Worm (Caenorhabditis elegans): ENCODE measurements around the gene hgap-2.

hgap-2 gene

ce11 chrII:8646437-8646836, 38.3 kb downstream of the hgap-2 start:
- no peak for TF ChIP-seq dox-1 (GFP tag; IDR thresholded peaks at IDR 0.05)
- TF ChIP-seq mel-28 (tag; optimal IDR thresholded peaks at IDR 0.05; ENCODE audit: borderline replicate concordance), result no peak
- TF ChIP-seq ceh-27 (GFP tag; optimal IDR thresholded peaks at IDR 0.05), result no peak
- no peak for TF ChIP-seq hlh-26 (GFP tag; conservative IDR thresholded peaks at IDR 0.05)
- TF ChIP-seq C06A6.2 (GFP tag; conservative IDR thresholded peaks at IDR 0.05), result no peak
- TF ChIP-seq aptf-3 (GFP tag; IDR thresholded peaks at IDR 0.05), result no peak
- no peak for TF ChIP-seq athp-1 (tag; optimal IDR thresholded peaks at IDR 0.05)
- TF ChIP-seq Y53F4B.3 (GFP tag; IDR thresholded peaks at IDR 0.05), result no peak
- TF ChIP-seq repo-1 (tag; optimal IDR thresholded peaks at IDR 0.05), result no peak
- no peak for TF ChIP-seq sdz-38 (tag; optimal IDR thresholded peaks at IDR 0.05)
- no peak for TF ChIP-seq attf-6 (GFP tag; IDR thresholded peaks at IDR 0.05)
- TF ChIP-seq nfya-2 (GFP tag; IDR thresholded peaks at IDR 0.05), result no peak
- no peak for TF ChIP-seq B0336.3 (GFP tag; IDR thresholded peaks at IDR 0.05)

- no peak for TF ChIP-seq atf-7 (tag; optimal IDR thresholded peaks at IDR 0.05)
- no peak for TF ChIP-seq dpl-1 (GFP tag; optimal IDR thresholded peaks at IDR 0.05)
- no peak for TF ChIP-seq ets-4 (GFP tag; optimal IDR thresholded peaks at IDR 0.05)
- TF ChIP-seq ceh-100 (GFP tag; IDR thresholded peaks at IDR 0.05), result no peak
- no peak for TF ChIP-seq athp-1 (tag; optimal IDR thresholded peaks at IDR 0.05)
- TF ChIP-seq F10E7.11 (tag; optimal IDR thresholded peaks at IDR 0.05), result no peak
- TF ChIP-seq F22D6.2 (tag; optimal IDR thresholded peaks at IDR 0.05), result no peak
- no peak for TF ChIP-seq ceh-40 (GFP tag; IDR thresholded peaks at IDR 0.05)
- TF ChIP-seq lin-40 (tag; optimal IDR thresholded peaks at IDR 0.05), result no peak
- TF ChIP-seq madf-6 (GFP tag; IDR thresholded peaks at IDR 0.05), result no peak
- TF ChIP-seq akir-1 (GFP tag; optimal IDR thresholded peaks at IDR 0.05), result no peak
- no peak for TF ChIP-seq snpc-4 (GFP tag; optimal IDR thresholded peaks at IDR 0.05)
- TF ChIP-seq snpc-4 (tag; optimal IDR thresholded peaks at IDR 0.05), result no peak
- no peak for TF ChIP-seq him-1 (tag; optimal IDR thresholded peaks at IDR 0.05)
Observed at ce11 chrII:8643627-8644356, 40.9 kb downstream of the hgap-2 start.

ce11 chrII:8642376-8642775, 42.3 kb downstream of the hgap-2 start:
- TF ChIP-seq lir-1 (GFP tag; conservative IDR thresholded peaks at IDR 0.05) (no peak), tlf-1 (GFP tag; optimal IDR thresholded peaks at IDR 0.05) (no peak), unc-130 (GFP tag; optimal IDR thresholded peaks at IDR 0.05) (no peak), dpl-1 (GFP tag; optimal IDR thresholded peaks at IDR 0.05) (no peak), B0336.3 (GFP tag; IDR thresholded peaks at IDR 0.05) (no peak), nhr-90 (tag; optimal IDR thresholded peaks at IDR 0.05) (no peak), C06A6.2 (GFP tag; conservative IDR thresholded peaks at IDR 0.05) (no peak), lin-35 (GFP tag; optimal IDR thresholded peaks at IDR 0.05) (no peak), zfh-2 (GFP tag; conservative IDR thresholded peaks at IDR 0.05) (no peak), F57A8.1 (GFP tag; optimal IDR thresholded peaks at IDR 0.05) (no peak), F37B4.10 (GFP tag; IDR thresholded peaks at IDR 0.05) (no peak), F49E8.2 (tag; optimal IDR thresholded peaks at IDR 0.05; ENCODE audit: insufficient read depth) (no peak), chd-7 (tag; optimal IDR thresholded peaks at IDR 0.05) (no peak), nfya-2 (GFP tag; IDR thresholded peaks at IDR 0.05) (no peak), ztf-3 (GFP tag; optimal IDR thresholded peaks at IDR 0.05) (no peak)
